Fruit fly (Drosophila melanogaster): ENCODE results near the gene LManIII.

Gene LManIII

DNA sequence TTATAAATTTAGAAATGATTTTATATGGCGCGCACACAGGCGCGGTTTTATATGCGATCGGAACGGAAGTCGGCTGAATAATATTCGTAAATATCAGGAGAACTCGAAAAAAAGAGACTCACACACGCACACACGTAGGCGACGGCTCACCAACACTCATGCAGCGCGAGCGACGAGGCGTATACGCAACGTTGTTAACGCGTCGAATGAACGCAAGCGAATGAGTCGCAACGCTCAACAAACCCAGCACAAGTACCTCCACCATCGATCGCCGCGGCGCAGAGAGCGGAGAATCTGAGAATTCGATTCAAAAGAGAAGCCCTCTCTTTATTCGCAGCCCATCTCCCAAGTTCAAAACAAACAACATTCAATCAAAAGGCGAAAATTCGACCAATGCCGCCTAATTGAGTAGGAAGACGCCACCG, 32.9 kb downstream of the LManIII start (continued):
- TF ChIP-seq sisA (GFP tag; IDR thresholded peaks at IDR 0.05), result no peak
- TF ChIP-seq crp (GFP tag; optimal IDR thresholded peaks at IDR 0.05), result peak in 1 of 2 experiments; percentile 31
- no peak for TF ChIP-seq Sox102F (GFP tag; optimal IDR thresholded peaks at IDR 0.05)
- TF ChIP-seq CG15073 (GFP tag; optimal IDR thresholded peaks at IDR 0.05), result no peak
- no peak for TF ChIP-seq Doc3 (GFP tag; IDR thresholded peaks at IDR 0.05; ENCODE audit: partially characterized antibody)
- peak; percentile 35 for TF ChIP-seq CHES-1-like (GFP tag; optimal IDR thresholded peaks at IDR 0.05)
- TF ChIP-seq HLHmδ (GFP tag; optimal IDR thresholded peaks at IDR 0.05), result peak; percentile 50
- no peak for TF ChIP-seq ssp (GFP tag; IDR thresholded peaks at IDR 0.05)
- TF ChIP-seq lov (optimal IDR thresholded peaks at IDR 0.05), result no peak
- peak; percentile 64; the same call in 1 of the 3 replicates for TF ChIP-seq lov (GFP tag; IDR thresholded peaks at IDR 0.05)
- peak; percentile 54 for TF ChIP-seq Side (GFP tag; optimal IDR thresholded peaks at IDR 0.05)
- TF ChIP-seq Usf (GFP tag; optimal IDR thresholded peaks at IDR 0.05), result no peak
- no peak for TF ChIP-seq CG43689 (GFP tag; IDR thresholded peaks at IDR 0.05)
- TF ChIP-seq fu2 (GFP tag; optimal IDR thresholded peaks at IDR 0.05), result no peak
- TF ChIP-seq D19B (GFP tag; optimal IDR thresholded peaks at IDR 0.05), result no peak
- TF ChIP-seq ro (GFP tag; IDR thresholded peaks at IDR 0.05), result no peak
- no peak for TF ChIP-seq trem (tag; optimal IDR thresholded peaks at IDR 0.05)
- TF ChIP-seq CG9609 (GFP tag; optimal IDR thresholded peaks at IDR 0.05), result peak; percentile 5
- TF ChIP-seq CG1529 (GFP tag; optimal IDR thresholded peaks at IDR 0.05), result no peak
- TF ChIP-seq Atf3 (GFP tag; optimal IDR thresholded peaks at IDR 0.05), result peak; percentile 32
- TF ChIP-seq CG5180 (GFP tag; optimal IDR thresholded peaks at IDR 0.05), result no peak
- no peak for TF ChIP-seq br (optimal IDR thresholded peaks at IDR 0.05)
- TF ChIP-seq HLH4C (GFP tag; IDR thresholded peaks at IDR 0.05; ENCODE audit: partially characterized antibody), result no peak
- peak; percentile 9 for TF ChIP-seq zfh2 (GFP tag; optimal IDR thresholded peaks at IDR 0.05)
- no peak for TF ChIP-seq TFAM (GFP tag; optimal IDR thresholded peaks at IDR 0.05)
- no peak for TF ChIP-seq Hr3 (GFP tag; optimal IDR thresholded peaks at IDR 0.05)
- peak; percentile 32 for TF ChIP-seq CG6813 (GFP tag; optimal IDR thresholded peaks at IDR 0.05)
- peak; percentile 84 for TF ChIP-seq gro (GFP tag; optimal IDR thresholded peaks at IDR 0.05)
- TF ChIP-seq CG3407 (GFP tag; optimal IDR thresholded peaks at IDR 0.05), result no peak
- TF ChIP-seq CG18599 (GFP tag; optimal IDR thresholded peaks at IDR 0.05), result peak; percentile 57
- peak; percentile 77 for TF ChIP-seq Fer1 (GFP tag; optimal IDR thresholded peaks at IDR 0.05)
- TF ChIP-seq Bteb2 (GFP tag; optimal IDR thresholded peaks at IDR 0.05), result no peak
- no peak for TF ChIP-seq CG1602 (GFP tag; optimal IDR thresholded peaks at IDR 0.05)
- no peak for TF ChIP-seq dan (GFP tag; IDR thresholded peaks at IDR 0.05)
- 0 out of 2 replicates have a peak, but pooled peaks have one; percentile 30 for TF ChIP-seq E2f1 (GFP tag; IDR thresholded peaks at IDR 0.05)
- TF ChIP-seq CG8944 (GFP tag; optimal IDR thresholded peaks at IDR 0.05), result no peak
- no peak; the same call in 2 of the 3 replicates for TF ChIP-seq otp (GFP tag; IDR thresholded peaks at IDR 0.05)
- TF ChIP-seq NC2α (GFP tag; optimal IDR thresholded peaks at IDR 0.05), result no peak
- TF ChIP-seq nmo (GFP tag; optimal IDR thresholded peaks at IDR 0.05), result no peak
- TF ChIP-seq CG9215 (GFP tag; IDR thresholded peaks at IDR 0.05), result no peak
- peak; percentile 18 for TF ChIP-seq CG10147 (GFP tag; optimal IDR thresholded peaks at IDR 0.05)
- TF ChIP-seq Bdp1 (GFP tag; optimal IDR thresholded peaks at IDR 0.05), result no peak
- peak; percentile 68 for TF ChIP-seq CG13296 (GFP tag; optimal IDR thresholded peaks at IDR 0.05)
- TF ChIP-seq Hmr (GFP tag; optimal IDR thresholded peaks at IDR 0.05), result peak; percentile 81
- TF ChIP-seq nau (GFP tag; optimal IDR thresholded peaks at IDR 0.05), result peak; percentile 44
- TF ChIP-seq Dfd (GFP tag; optimal IDR thresholded peaks at IDR 0.05), result no peak
- 0 out of 3 replicates have a peak, but pooled peaks have one; percentile 38 for TF ChIP-seq CG14860 (GFP tag; IDR thresholded peaks at IDR 0.05; ENCODE audit: partially characterized antibody)
- peak; percentile 78 for TF ChIP-seq NFAT (GFP tag; IDR thresholded peaks at IDR 0.05)
- peak; percentile 11 to 39 for TF ChIP-seq dpn (GFP tag; optimal IDR thresholded peaks at IDR 0.05)
- TF ChIP-seq CG34422 (GFP tag; IDR thresholded peaks at IDR 0.05), result peak; percentile 60; the same call in 1 of the 3 replicates
- TF ChIP-seq ab (GFP tag; optimal IDR thresholded peaks at IDR 0.05), result no peak
- no peak for TF ChIP-seq Ada2b (GFP tag; IDR thresholded peaks at IDR 0.05)

All from whole organism, embryonic.